Fruit fly (Drosophila melanogaster) whole organism, embryonic: ENCODE data around the gene Pfdn2.

Experiments used
- Awh ChIP-seq: fragments of 200-800 bp; sonication (Bioruptor generic); IDR thresholded peaks from 2 replicates; pipeline ENCODE4, ENCODE4 v1.3.6; 2022; ENCODE audit warnings: missing biosample characterization, missing genetic modification characterization
- B-H2 ChIP-seq: fragments of 200-800 bp; sonication (Bioruptor generic); optimal IDR thresholded peaks from 2 replicates; lab custom pipeline; 2018; ENCODE audit warnings: missing biosample characterization, mild to moderate bottlenecking, missing genetic modification characterization
- Bgb ChIP-seq: fragments of 200-800 bp; sonication (Bioruptor generic); IDR thresholded peaks from 2 replicates; pipeline ENCODE4 v1.3.6; 2022; ENCODE audit warnings: missing biosample characterization, missing genetic modification characterization; ENCODE audit not compliant: partially characterized antibody
- CG10274 ChIP-seq: fragments of 200-800 bp; sonication (Bioruptor generic); optimal IDR thresholded peaks from 3 replicates; lab custom pipeline; 2017; ENCODE audit warnings: missing biosample characterization, mild to moderate bottlenecking, missing genetic modification characterization
- CG10462 ChIP-seq: fragments of 200-800 bp; sonication (Bioruptor generic); optimal IDR thresholded peaks from 2 replicates; lab custom pipeline; 2016; ENCODE audit warnings: missing biosample characterization, missing genetic modification characterization
- CG11456 ChIP-seq: fragments of 200-800 bp; sonication (Bioruptor generic); IDR thresholded peaks from 3 replicates; pipeline ENCODE4 v1.3.6; 2022; ENCODE audit warnings: missing biosample characterization, missing genetic modification characterization
- CG12942 ChIP-seq: fragments of 200-800 bp; sonication (Bioruptor generic); optimal IDR thresholded peaks from 3 replicates; lab custom pipeline; 2016; ENCODE audit warnings: missing biosample characterization, missing genetic modification characterization
- CG13123 ChIP-seq: fragments of 200-800 bp; sonication (Bioruptor generic); optimal IDR thresholded peaks from 2 replicates; lab custom pipeline; 2016; ENCODE audit warnings: missing biosample characterization, missing genetic modification characterization
- CG13424 ChIP-seq: fragments of 200-800 bp; sonication (Bioruptor generic); optimal IDR thresholded peaks from 2 replicates; lab custom pipeline; 2019; ENCODE audit warnings: missing biosample characterization, mild to moderate bottlenecking, missing genetic modification characterization, moderate library complexity
- CG14710 ChIP-seq: fragments of 200-800 bp; sonication (Bioruptor generic); optimal IDR thresholded peaks from 3 replicates; lab custom pipeline; 2019; ENCODE audit warnings: missing biosample characterization, mild to moderate bottlenecking, missing genetic modification characterization, moderate library complexity
- CG1603 ChIP-seq: fragments of 200-800 bp; sonication (Bioruptor generic); optimal IDR thresholded peaks from 2 replicates; lab custom pipeline; 2019; ENCODE audit warnings: missing biosample characterization, mild to moderate bottlenecking, missing genetic modification characterization, moderate library complexity
- CG2116 ChIP-seq: fragments of 200-800 bp; sonication (Bioruptor generic); optimal IDR thresholded peaks from 3 replicates; lab custom pipeline; 2018; ENCODE audit warnings: missing biosample characterization, mild to moderate bottlenecking, missing genetic modification characterization
- CG2202 ChIP-seq: fragments of 200-800 bp; sonication (Bioruptor generic); optimal IDR thresholded peaks from 2 replicates; lab custom pipeline; 2018; ENCODE audit warnings: missing biosample characterization, mild to moderate bottlenecking, missing genetic modification characterization
- CG34422 ChIP-seq: fragments of 200-800 bp; sonication (Bioruptor generic); IDR thresholded peaks from 3 replicates; pipeline ENCODE4 v1.3.6; 2022; ENCODE audit warnings: missing biosample characterization, missing genetic modification characterization
- CG4617 ChIP-seq: fragments of 200-800 bp; sonication (Bioruptor generic); optimal IDR thresholded peaks from 3 replicates; lab custom pipeline; 2016; ENCODE audit warnings: missing biosample characterization, missing genetic modification characterization, borderline replicate concordance
- CG5953 ChIP-seq: fragments of 200-800 bp; sonication (Bioruptor generic); IDR thresholded peaks from 2 replicates; pipeline ENCODE4 v1.3.6; 2022; ENCODE audit warnings: missing biosample characterization, missing genetic modification characterization
- CG6765 ChIP-seq: fragments of 200-800 bp; sonication (Bioruptor generic); optimal IDR thresholded peaks from 3 replicates; lab custom pipeline; 2017; ENCODE audit warnings: missing biosample characterization, mild to moderate bottlenecking, missing genetic modification characterization
- ERR ChIP-seq: fragments of 200-800 bp; sonication (Bioruptor generic); optimal IDR thresholded peaks from 2 replicates; lab custom pipeline; 2016; ENCODE audit warnings: missing biosample characterization, missing genetic modification characterization
- Fer2 ChIP-seq: fragments of 200-800 bp; sonication (Bioruptor generic); optimal IDR thresholded peaks from 2 replicates; lab custom pipeline; 2018; ENCODE audit warnings: missing biosample characterization, mild to moderate bottlenecking, missing genetic modification characterization, moderate library complexity
- Lim3 ChIP-seq: fragments of 200-800 bp; sonication (Bioruptor generic); IDR thresholded peaks from 2 replicates; pipeline ENCODE4 v1.3.6; 2022; ENCODE audit warnings: missing biosample characterization, missing genetic modification characterization
- MBD-R2 ChIP-seq: fragments of 200-800 bp; sonication (Bioruptor generic); IDR thresholded peaks from 2 replicates; pipeline ENCODE4 v1.3.6; 2022; ENCODE audit warnings: missing biosample characterization, missing genetic modification characterization
- Med ChIP-seq: fragments of 200-800 bp; sonication (Bioruptor generic); peaks from one replicate; lab custom pipeline; 2016; ENCODE audit warnings: missing biosample characterization, missing genetic modification characterization, mild to moderate bottlenecking, inconsistent platforms, moderate library complexity
- PHDP ChIP-seq: fragments of 200-800 bp; sonication (Bioruptor generic); optimal IDR thresholded peaks from 3 replicates; lab custom pipeline; 2018; ENCODE audit warnings: missing biosample characterization, mild to moderate bottlenecking, missing genetic modification characterization, moderate library complexity
- Sox100B ChIP-seq: fragments of 200-800 bp; sonication (Bioruptor generic); optimal IDR thresholded peaks from 3 replicates; lab custom pipeline; 2018; ENCODE audit warnings: missing biosample characterization, mild to moderate bottlenecking, missing genetic modification characterization
- Sry-δ ChIP-seq: fragments of 200-800 bp; sonication (Bioruptor generic); optimal IDR thresholded peaks from 2 replicates; lab custom pipeline; 2016; ENCODE audit warnings: missing biosample characterization, missing genetic modification characterization
- ase ChIP-seq: fragments of 200-800 bp; sonication (Bioruptor generic); IDR thresholded peaks from 3 replicates; pipeline ENCODE4 v1.3.6; 2022; ENCODE audit warnings: missing biosample characterization, missing genetic modification characterization
- bcd ChIP-seq: fragments of 200-800 bp; sonication (Bioruptor generic); optimal IDR thresholded peaks from 2 replicates; lab custom pipeline; 2017; ENCODE audit warnings: missing biosample characterization, mild to moderate bottlenecking, missing genetic modification characterization
- cato ChIP-seq: fragments of 200-800 bp; sonication (Bioruptor generic); optimal IDR thresholded peaks from 2 replicates; lab custom pipeline; 2016; ENCODE audit warnings: missing biosample characterization, missing genetic modification characterization, borderline replicate concordance
- croc ChIP-seq: fragments of 200-800 bp; sonication (Bioruptor generic); conservative IDR thresholded peaks from 3 replicates; pipeline ENCODE4 v1.3.6; 2022; ENCODE audit warnings: missing biosample characterization, missing genetic modification characterization
- crol ChIP-seq: fragments of 200-800 bp; sonication (Bioruptor generic); IDR thresholded peaks from 2 replicates; pipeline ENCODE4 v1.3.6; 2022; ENCODE audit warnings: missing biosample characterization, missing genetic modification characterization
- emc ChIP-seq: fragments of 200-800 bp; sonication (Bioruptor generic); optimal IDR thresholded peaks from 2 replicates; lab custom pipeline; 2016; ENCODE audit warnings: missing biosample characterization, missing genetic modification characterization
- esg ChIP-seq: fragments of 200-800 bp; sonication (Bioruptor generic); conservative IDR thresholded peaks from 2 replicates; pipeline ENCODE4 v1.3.6; 2022; ENCODE audit warnings: missing biosample characterization, missing genetic modification characterization
- eve ChIP-seq, 2 experiments: fragments of >200 bp; optimal IDR thresholded peaks; 2 replicates each; lab custom pipeline; 2017; ENCODE audit warnings: missing biosample characterization in 2 of 2, missing genetic modification characterization in 2 of 2
- exex ChIP-seq: fragments of 200-800 bp; sonication (Bioruptor generic); optimal IDR thresholded peaks from 4 replicates; lab custom pipeline; 2018; ENCODE audit warnings: missing biosample characterization, mild to moderate bottlenecking, missing genetic modification characterization, moderate library complexity
- ham ChIP-seq: fragments of 200-800 bp; sonication (Bioruptor generic); IDR thresholded peaks from 2 replicates; pipeline ENCODE4 v1.3.6; 2022; ENCODE audit warnings: missing biosample characterization, missing genetic modification characterization
- hkb ChIP-seq, 2 experiments: fragments of 200-800 bp in 1 of 2; fragments of >200 bp in 1 of 2; sonication (Bioruptor generic) in 1 of 2; IDR thresholded peaks in 1 of 2; optimal IDR thresholded peaks in 1 of 2; 2 replicates each; pipeline versions ENCODE4 v1.3.6 to Lab custom; 2017 to 2022; ENCODE audit warnings: missing biosample characterization in 1 of 2, missing genetic modification characterization in 1 of 2
- jumu ChIP-seq: fragments of 200-800 bp; sonication (Bioruptor generic); optimal IDR thresholded peaks from 3 replicates; lab custom pipeline; 2016; ENCODE audit warnings: missing biosample characterization, missing genetic modification characterization
- maf-S ChIP-seq: fragments of 200-800 bp; sonication (Bioruptor generic); optimal IDR thresholded peaks from 2 replicates; lab custom pipeline; 2016; ENCODE audit warnings: missing biosample characterization, missing genetic modification characterization
- nom ChIP-seq: fragments of 200-800 bp; sonication (Bioruptor generic); optimal IDR thresholded peaks from 2 replicates; lab custom pipeline; 2017; ENCODE audit warnings: missing biosample characterization, missing genetic modification characterization, mild to moderate bottlenecking, moderate library complexity, missing genetic modification reagents
- otp ChIP-seq: fragments of 200-800 bp; sonication (Bioruptor generic); IDR thresholded peaks from 3 replicates; pipeline ENCODE4, ENCODE4 v1.3.6; 2022; ENCODE audit warnings: missing biosample characterization, missing genetic modification characterization
- pzg ChIP-seq: fragments of 200-800 bp; sonication (Bioruptor generic); optimal IDR thresholded peaks from 3 replicates; lab custom pipeline; 2018; ENCODE audit warnings: missing biosample characterization, mild to moderate bottlenecking, missing genetic modification characterization, moderate library complexity
- row ChIP-seq: fragments of 200-800 bp; sonication (Bioruptor generic); IDR thresholded peaks from 3 replicates; pipeline ENCODE4 v1.3.6; 2022; ENCODE audit warnings: missing biosample characterization, missing genetic modification characterization
- salm ChIP-seq: fragments of 200-800 bp; sonication (Bioruptor generic); optimal IDR thresholded peaks from 2 replicates; lab custom pipeline; 2018; ENCODE audit warnings: missing biosample characterization, mild to moderate bottlenecking, missing genetic modification characterization
- sc ChIP-seq, 3 experiments: fragments of >200 bp in 2 of 3; fragments of 200-800 bp in 1 of 3; sonication (Bioruptor generic) in 1 of 3; optimal IDR thresholded peaks; 2 replicates in 2 of 3; 3 replicates in 1 of 3; lab custom pipeline; 2017; ENCODE audit warnings: mild to moderate bottlenecking in 1 of 3, missing biosample characterization in 1 of 3, missing genetic modification characterization in 1 of 3, missing genetic modification reagents in 1 of 3
- stwl ChIP-seq: fragments of 200-800 bp; sonication (Bioruptor generic); optimal IDR thresholded peaks from 3 replicates; lab custom pipeline; 2018; ENCODE audit warnings: missing biosample characterization, mild to moderate bottlenecking, missing genetic modification characterization, moderate library complexity
- toy ChIP-seq: fragments of 200-800 bp; sonication (Bioruptor generic); IDR thresholded peaks from 2 replicates; pipeline ENCODE4 v1.3.6; 2022; ENCODE audit warnings: missing biosample characterization, missing genetic modification characterization
- yki ChIP-seq: fragments of >200 bp; optimal IDR thresholded peaks from 3 replicates; lab custom pipeline; 2018
- zen ChIP-seq: fragments of 200-800 bp; sonication (Bioruptor generic); optimal IDR thresholded peaks from 3 replicates; lab custom pipeline; 2018; ENCODE audit warnings: missing biosample characterization, mild to moderate bottlenecking, missing genetic modification characterization, moderate library complexity

Pfdn2 gene

dm6 chr3L:11113198-11114197, 39.3 kb upstream of the Pfdn2 start, which contains the start of gene Sod1 (continued):
- TF ChIP-seq zen (no peak), stwl (peak; percentile 57), toy (GFP tag; lab: Robert Waterston, UW) (no peak), CG6765 (GFP tag; lab: Kevin White, UChicago) (peak; percentile 21), eve (GFP tag; optimal IDR thresholded peaks at IDR 0.05; lab: Kevin White, UChicago) (no peak), CG12942 (GFP tag; lab: Kevin White, UChicago) (no peak), MBD-R2 (GFP tag; lab: Robert Waterston, UW) (peak; percentile 41; the same call in 1 of the 2 replicates), maf-S (GFP tag; lab: Kevin White, UChicago) (peak; percentile 24), CG34422 (GFP tag; lab: Robert Waterston, UW) (peak; percentile 83; the same call in 1 of the 3 replicates), Sox100B (GFP tag; lab: Kevin White, UChicago) (no peak), CG2116 (peak; percentile 16), sc (optimal IDR thresholded peaks at IDR 0.05; lab: Kevin White, UChicago) (no peak), sc (GFP tag; optimal IDR thresholded peaks at IDR 0.05; lab: Kevin White, UChicago) (no peak), cato (GFP tag; lab: Kevin White, UChicago) (no peak), PHDP (tag; lab: Kevin White, UChicago) (peak; percentile 25), row (peak; percentile 45; the same call in 2 of the 3 replicates), ase (GFP tag; lab: Robert Waterston, UW) (no peak), ERR (GFP tag; lab: Kevin White, UChicago) (peak; percentile 71), CG10274 (GFP tag; lab: Kevin White, UChicago) (no peak), otp (no peak), hkb (optimal IDR thresholded peaks at IDR 0.05; lab: Kevin White, UChicago) (no peak), hkb (GFP tag; IDR thresholded peaks at IDR 0.05; lab: Robert Waterston, UW) (0 out of 2 replicates have a peak, but pooled peaks have one; percentile 7), CG2202 (no peak), yki (lab: Kevin White, UChicago) (no peak), CG4617 (GFP tag; lab: Kevin White, UChicago) (peak; percentile 40), ham (GFP tag; lab: Robert Waterston, UW) (no peak), exex (tag; lab: Kevin White, UChicago) (peak; percentile 30), CG14710 (tag; lab: Kevin White, UChicago) (peak; percentile 28), crol (GFP tag; lab: Robert Waterston, UW) (peak; percentile 93), nom (GFP tag; lab: Kevin White, UChicago) (peak; percentile 98), esg (no peak), CG13123 (GFP tag; lab: Kevin White, UChicago) (no peak)

- TF ChIP-seq CG14710 (tag; lab: Kevin White, UChicago) = no peak
- no peak for TF ChIP-seq Fer2
- no peak for TF ChIP-seq Sry-δ
- no peak for TF ChIP-seq CG5953 (GFP tag; lab: Robert Waterston, UW)
- TF ChIP-seq Bgb (GFP tag; lab: Robert Waterston, UW) = 0 out of 2 replicates have a peak, but pooled peaks have one; percentile 18
- TF ChIP-seq CG13424 (tag; lab: Kevin White, UChicago) = no peak
- TF ChIP-seq B-H2 (GFP tag; lab: Kevin White, UChicago) = no peak
- TF ChIP-seq Awh (GFP tag; lab: Robert Waterston, UW) = no peak
- TF ChIP-seq Med = peak; percentile 59
- no peak for TF ChIP-seq Lim3
- no peak for TF ChIP-seq CG1603
- no peak for TF ChIP-seq CG10462 (GFP tag; lab: Kevin White, UChicago)
- TF ChIP-seq CG11456 (GFP tag; lab: Robert Waterston, UW) = no peak
- no peak for TF ChIP-seq emc (GFP tag; lab: Kevin White, UChicago)
- no peak for TF ChIP-seq salm (tag; lab: Kevin White, UChicago)
- no peak for TF ChIP-seq pzg
- TF ChIP-seq jumu = no peak
- TF ChIP-seq bcd = no peak
- TF ChIP-seq croc (GFP tag; lab: Robert Waterston, UW) = no peak
- no peak for TF ChIP-seq exex (tag; lab: Kevin White, UChicago)
Measured at dm6 chr3L:11112427-11112826, 38.2 kb upstream of the Pfdn2 start.
